Worm (Caenorhabditis elegans) whole organism, early embryonic: ENCODE measurements around the gene T04C12.7.

Source experiments
- B0310.2 ChIP-seq: sonication (generic microtip); optimal IDR thresholded peaks from 2 replicates; lab custom pipeline; 2016; ENCODE audit warnings: mild to moderate bottlenecking, missing genetic modification characterization, missing compliant biosample characterization
- F13C5.2 ChIP-seq: sonication (generic microtip); optimal IDR thresholded peaks from 2 replicates; lab custom pipeline; 2017; ENCODE audit warnings: mild to moderate bottlenecking, missing genetic modification characterization, inconsistent platforms, missing compliant biosample characterization
- aly-1 ChIP-seq: sonication (generic microtip); optimal IDR thresholded peaks from 2 replicates; lab custom pipeline; 2016; ENCODE audit warnings: missing genetic modification characterization, missing compliant biosample characterization
- ama-1 ChIP-seq: fragments of 150-350 bp; optimal IDR thresholded peaks from 2 replicates; lab custom pipeline; 2014
- ceh-13 ChIP-seq: fragments of 200-800 bp; sonication (Bioruptor generic); optimal IDR thresholded peaks from 2 replicates; lab custom pipeline; 2018; ENCODE audit warnings: mild to moderate bottlenecking, missing genetic modification characterization, missing compliant biosample characterization
- ceh-36 ChIP-seq: sonication (generic microtip); optimal IDR thresholded peaks from 2 replicates; lab custom pipeline; 2016; ENCODE audit warnings: missing genetic modification characterization, inconsistent platforms, missing compliant biosample characterization
- ets-7 ChIP-seq: sonication (generic microtip); optimal IDR thresholded peaks from 2 replicates; lab custom pipeline; 2016; ENCODE audit warnings: missing genotype, missing genetic modification characterization, missing compliant biosample characterization
- flt-1 ChIP-seq: fragments of 200-800 bp; sonication (Bioruptor generic); IDR thresholded peaks from 2 replicates; pipeline ENCODE4 v1.3.6; 2022; ENCODE audit warnings: missing genetic modification characterization, missing compliant biosample characterization
- hmbx-1 ChIP-seq: sonication (generic microtip); optimal IDR thresholded peaks from 2 replicates; lab custom pipeline; 2016; ENCODE audit warnings: mild to moderate bottlenecking, missing genetic modification characterization, missing compliant biosample characterization
- hmg-4 ChIP-seq: fragments of 200-800 bp; sonication (Bioruptor generic); optimal IDR thresholded peaks from 2 replicates; lab custom pipeline; 2018; ENCODE audit warnings: mild to moderate bottlenecking, missing genetic modification characterization, missing compliant biosample characterization
- hnd-1 ChIP-seq: sonication (generic microtip); optimal IDR thresholded peaks from 2 replicates; lab custom pipeline; 2016; ENCODE audit warnings: missing genetic modification characterization, missing compliant biosample characterization
- pes-1 ChIP-seq: fragments of 200-800 bp; sonication (Bioruptor generic); IDR thresholded peaks from 2 replicates; pipeline ENCODE4 v1.3.6; 2022; ENCODE audit warnings: missing genetic modification reagents, missing genetic modification characterization, missing compliant biosample characterization
- scrt-1 ChIP-seq: fragments of 200-800 bp; sonication (Bioruptor generic); IDR thresholded peaks from 2 replicates; pipeline ENCODE4 v1.3.6; 2022; ENCODE audit warnings: missing genetic modification characterization, missing compliant biosample characterization
- sea-1 ChIP-seq: fragments of 200-800 bp; sonication (Bioruptor generic); conservative IDR thresholded peaks from 2 replicates; pipeline ENCODE4 v1.3.6; 2022; ENCODE audit warnings: missing genetic modification characterization, missing compliant biosample characterization
- tbx-11 ChIP-seq: fragments of 200-800 bp; sonication (Bioruptor generic); IDR thresholded peaks from 2 replicates; pipeline ENCODE4 v1.3.6; 2022; ENCODE audit warnings: missing genetic modification characterization, missing compliant biosample characterization
- tbx-37 ChIP-seq: fragments of 200-800 bp; sonication (Bioruptor generic); conservative IDR thresholded peaks from 2 replicates; pipeline ENCODE4 v1.3.6; 2022; ENCODE audit warnings: missing genetic modification reagents, missing genetic modification characterization, missing compliant biosample characterization
- tra-4 ChIP-seq: sonication (generic microtip); optimal IDR thresholded peaks from 2 replicates; lab custom pipeline; 2017; ENCODE audit warnings: missing genetic modification characterization, missing compliant biosample characterization

Gene T04C12.7

DNA sequence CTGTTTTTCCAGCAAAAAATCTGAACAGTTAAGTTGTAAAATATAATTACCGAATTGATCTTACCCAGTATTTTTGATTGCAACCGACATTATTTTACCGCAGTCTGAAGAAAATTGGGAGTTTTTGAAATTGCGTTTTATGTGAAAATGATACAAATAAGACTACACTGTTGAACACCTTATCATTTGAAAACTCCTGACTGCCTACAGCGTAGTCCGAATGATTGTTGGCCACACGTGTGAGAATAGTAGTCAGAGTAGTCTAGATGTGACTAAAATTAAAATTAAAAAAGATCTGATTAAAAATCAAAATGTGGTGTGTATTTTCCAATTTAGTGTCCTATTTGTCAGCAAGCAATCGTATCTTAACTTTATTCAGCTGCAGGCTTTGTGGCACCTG is 7.2 kb upstream of the T04C12.7 start, which contains the start of gene dhs-18:
TSS of gene dhs-18 (minus strand) at position 104 of the 400 bp plus-strand sequence.
- TF ChIP-seq tra-4 (tag; lab: Kevin White, UChicago) (no peak), ama-1 (lab: Kevin White, UChicago) (no peak), aly-1 (tag; lab: Kevin White, UChicago) (no peak), B0310.2 (tag; lab: Kevin White, UChicago) (no peak), ets-7 (tag; lab: Kevin White, UChicago) (no peak), hmg-4 (no peak), hnd-1 (tag; lab: Kevin White, UChicago) (no peak), ceh-13 (GFP tag; lab: Kevin White, UChicago) (no peak), F13C5.2 (tag; lab: Kevin White, UChicago) (no peak)

DNA sequence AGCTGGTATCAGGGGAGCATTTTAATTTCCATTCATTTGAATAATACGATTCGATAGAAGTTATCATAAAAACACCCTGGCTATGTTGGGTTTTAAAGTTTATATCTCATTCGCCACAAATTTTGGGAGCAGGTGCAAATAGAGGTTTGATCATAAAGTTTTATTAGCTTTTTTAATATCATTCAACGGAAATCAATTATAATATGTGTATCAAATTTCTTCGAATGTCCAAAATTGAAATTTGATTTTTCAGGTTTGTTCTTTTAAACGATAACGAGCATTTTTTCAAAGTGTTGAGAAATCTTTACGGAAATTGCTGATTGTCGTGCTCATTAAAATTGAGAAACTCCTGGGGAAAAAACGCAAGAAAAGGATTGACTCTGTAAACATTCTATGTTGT is 5.2 kb upstream of the T04C12.7 start, which contains the start of gene srh-74:
TSS of gene srh-74 (minus strand) at position 101 of the 400 bp plus-strand sequence.
- TF ChIP-seq flt-1 (GFP tag; lab: Robert Waterston, UW): no peak
- no peak for TF ChIP-seq tbx-37 (GFP tag; lab: Robert Waterston, UW)
- TF ChIP-seq ceh-13 (GFP tag; lab: Kevin White, UChicago): no peak
- TF ChIP-seq tbx-11 (GFP tag; lab: Robert Waterston, UW): no peak
- no peak for TF ChIP-seq pes-1
- no peak for TF ChIP-seq ceh-36 (tag; lab: Kevin White, UChicago)
- TF ChIP-seq ets-7 (tag; lab: Kevin White, UChicago): no peak
- TF ChIP-seq hmbx-1 (tag; lab: Kevin White, UChicago): no peak
- no peak for TF ChIP-seq F13C5.2 (tag; lab: Kevin White, UChicago)
- no peak for TF ChIP-seq aly-1 (tag; lab: Kevin White, UChicago)
- no peak for TF ChIP-seq tra-4 (tag; lab: Kevin White, UChicago)
- TF ChIP-seq hnd-1 (tag; lab: Kevin White, UChicago): no peak
- no peak for TF ChIP-seq B0310.2 (tag; lab: Kevin White, UChicago)

DNA sequence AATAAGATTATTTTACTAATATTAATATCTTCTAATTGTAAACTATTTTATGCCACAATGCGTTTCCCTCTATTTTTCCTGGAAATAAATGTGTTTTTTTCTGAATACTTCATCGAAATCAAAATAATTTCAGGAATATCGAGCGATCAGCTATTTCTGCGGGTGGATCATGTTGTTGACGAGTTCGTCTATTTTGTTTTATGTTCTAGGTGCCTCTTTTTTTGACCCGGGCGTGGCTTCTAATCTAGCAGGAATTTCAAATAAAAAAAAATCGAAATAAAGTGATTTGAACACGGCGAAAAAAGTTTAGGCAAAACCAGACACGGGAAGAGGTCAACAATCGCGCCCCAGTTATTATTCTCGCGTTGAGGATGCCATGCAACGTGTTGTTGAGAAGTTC is 2.0 kb upstream of the T04C12.7 start, which contains the start of gene T04C12.33:
TSS of gene T04C12.33 (plus strand) at position 301 of the 400 bp plus-strand sequence.
- TF ChIP-seq B0310.2 (tag; lab: Kevin White, UChicago) (no peak), ceh-13 (GFP tag; lab: Kevin White, UChicago) (no peak)

DNA sequence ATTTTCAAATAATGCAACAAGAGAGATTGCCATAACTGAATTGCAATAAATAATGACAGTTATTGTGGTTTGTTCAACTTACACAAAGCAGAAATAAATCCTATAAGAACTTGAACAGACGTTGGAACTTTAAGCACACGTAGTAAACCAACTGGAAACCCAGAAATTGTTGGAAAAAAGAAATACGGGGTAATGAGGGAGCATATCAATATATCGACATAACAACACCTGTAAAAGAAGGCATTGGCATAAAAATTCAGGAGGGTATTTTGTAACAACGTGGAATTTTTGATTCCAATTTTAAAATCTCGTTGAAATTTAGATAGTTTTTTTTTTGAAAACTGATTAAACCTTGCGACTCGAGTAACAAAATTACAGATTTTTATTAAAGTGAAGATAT is 2.6 kb downstream of the T04C12.7 start:
- TF ChIP-seq ets-7 (tag; lab: Kevin White, UChicago) (no peak), ceh-13 (GFP tag; lab: Kevin White, UChicago) (no peak), hmg-4 (no peak), hmbx-1 (tag; lab: Kevin White, UChicago) (no peak), aly-1 (tag; lab: Kevin White, UChicago) (no peak), flt-1 (GFP tag; lab: Robert Waterston, UW) (no peak), F13C5.2 (tag; lab: Kevin White, UChicago) (no peak), scrt-1 (GFP tag; lab: Robert Waterston, UW) (no peak), pes-1 (no peak)

DNA sequence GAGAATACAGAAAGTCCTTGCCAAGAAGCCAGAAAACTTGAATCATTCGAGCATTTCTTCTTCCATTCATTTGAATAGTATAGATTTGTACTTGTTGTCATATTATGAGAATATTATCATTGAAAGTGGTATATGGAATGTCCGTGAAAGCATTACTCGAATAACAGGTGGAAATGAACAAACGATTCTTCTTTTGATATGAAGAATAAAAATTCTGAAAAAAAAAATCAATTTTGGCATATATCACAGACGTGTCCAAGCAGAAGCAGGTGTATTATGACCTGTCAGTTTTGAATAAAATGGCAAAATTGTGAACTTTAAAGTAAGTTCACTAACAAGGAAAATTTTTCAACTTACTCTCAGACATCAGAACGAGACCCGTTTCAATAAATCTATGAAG is 3.1 kb downstream of the T04C12.7 start, which contains the start of gene srh-75:
TSS of gene srh-75 (minus strand) at position 101 of the 400 bp plus-strand sequence.
- TF ChIP-seq ceh-13 (GFP tag; lab: Kevin White, UChicago): no peak
- no peak for TF ChIP-seq hmg-4
- TF ChIP-seq hnd-1 (tag; lab: Kevin White, UChicago): no peak
- TF ChIP-seq tra-4 (tag; lab: Kevin White, UChicago): no peak

DNA sequence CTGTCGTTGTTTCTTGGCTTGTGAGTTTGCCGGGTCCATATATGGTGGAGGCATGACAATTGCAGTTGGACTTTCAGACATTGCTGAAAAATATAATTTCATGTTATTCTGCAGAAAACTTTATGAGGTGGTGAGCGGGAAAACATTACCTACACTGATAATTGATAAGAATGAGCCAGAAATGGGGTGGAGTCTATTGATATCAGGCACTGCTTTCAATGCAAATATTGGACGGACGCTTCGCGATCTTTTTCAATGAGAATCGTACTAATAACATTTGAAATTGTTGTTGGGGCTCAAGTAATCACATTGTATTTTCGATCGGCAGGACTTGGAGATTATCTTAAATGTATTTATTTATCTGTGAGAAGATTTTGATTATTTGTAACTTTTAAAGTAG is 5.3 kb downstream of the T04C12.7 start, which contains the start of gene T04C12.1:
TSS of gene T04C12.1 (minus strand) at position 90 of the 400 bp plus-strand sequence.
- TF ChIP-seq sea-1 (GFP tag; lab: Robert Waterston, UW) (no peak), ama-1 (lab: Kevin White, UChicago) (no peak), scrt-1 (GFP tag; lab: Robert Waterston, UW) (no peak), hnd-1 (tag; lab: Kevin White, UChicago) (no peak), tbx-37 (GFP tag; lab: Robert Waterston, UW) (no peak), tra-4 (tag; lab: Kevin White, UChicago) (no peak), ceh-13 (GFP tag; lab: Kevin White, UChicago) (no peak), pes-1 (no peak), ets-7 (tag; lab: Kevin White, UChicago) (no peak), flt-1 (GFP tag; lab: Robert Waterston, UW) (no peak), B0310.2 (tag; lab: Kevin White, UChicago) (no peak), ceh-36 (tag; lab: Kevin White, UChicago) (no peak)

DNA sequence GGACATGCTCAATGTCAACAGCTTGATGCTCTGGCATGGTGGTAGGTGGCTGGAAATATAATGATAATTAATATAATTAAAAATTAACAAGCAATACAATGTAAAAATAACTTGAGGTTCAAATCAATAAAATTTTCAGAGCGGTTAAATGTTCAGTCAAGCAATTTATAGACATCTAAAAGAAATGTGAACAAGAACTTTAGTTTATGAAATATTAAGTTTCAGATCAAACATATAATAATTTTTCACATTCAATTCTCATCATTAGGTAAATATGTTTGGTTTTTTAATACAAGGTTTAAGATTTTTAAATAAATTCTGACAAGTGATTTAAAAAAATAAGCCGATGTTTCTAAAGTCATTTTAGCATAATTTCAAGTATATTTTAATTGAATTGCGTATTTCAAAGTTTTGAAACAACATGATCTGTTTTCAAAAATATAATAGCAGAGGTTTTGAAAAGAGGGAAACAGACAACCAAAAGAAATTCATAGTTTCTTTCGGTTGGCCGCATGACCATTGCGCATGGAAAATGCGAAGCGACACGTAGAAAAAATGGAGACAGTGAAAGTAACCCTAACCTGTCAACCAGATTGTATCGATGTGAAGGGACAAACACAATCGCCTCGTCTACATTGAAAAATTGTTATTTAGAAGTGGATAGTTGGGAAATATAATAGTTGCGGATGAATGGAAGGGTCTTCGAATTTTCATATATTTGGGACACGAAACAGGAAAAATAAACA is 6.5 kb downstream of the T04C12.7 start, which contains the start of gene T04C12.11:
TSS of gene T04C12.11 (minus strand) at position 51 of the 746 bp plus-strand sequence.
- TF ChIP-seq scrt-1 (GFP tag; lab: Robert Waterston, UW): no peak
- TF ChIP-seq ama-1 (lab: Kevin White, UChicago): no peak

DNA sequence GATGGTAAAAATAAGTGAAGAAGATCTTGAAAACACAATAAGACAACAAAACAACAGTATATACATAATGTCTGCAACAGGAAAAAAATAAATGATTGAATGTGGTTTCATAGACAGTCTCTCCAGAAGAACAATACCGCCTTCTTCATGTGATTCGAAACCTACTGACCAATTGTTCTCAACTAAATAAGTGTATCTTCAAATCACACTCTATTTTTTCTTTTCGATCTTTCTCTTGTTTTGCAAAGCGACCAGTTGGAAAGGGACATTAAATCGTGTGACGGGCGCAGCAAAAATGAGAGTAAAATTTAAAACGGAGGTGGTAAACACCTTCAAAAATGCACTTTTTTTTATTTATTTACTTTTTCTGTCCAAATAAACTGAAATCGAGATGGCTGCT is 8.0 kb downstream of the T04C12.7 start:
- TF ChIP-seq ceh-13 (GFP tag; lab: Kevin White, UChicago) (no peak), scrt-1 (GFP tag; lab: Robert Waterston, UW) (no peak), tbx-37 (GFP tag; lab: Robert Waterston, UW) (no peak), tra-4 (tag; lab: Kevin White, UChicago) (no peak), tbx-11 (GFP tag; lab: Robert Waterston, UW) (no peak), hmbx-1 (tag; lab: Kevin White, UChicago) (no peak), ama-1 (lab: Kevin White, UChicago) (no peak), sea-1 (GFP tag; lab: Robert Waterston, UW) (no peak), ceh-36 (tag; lab: Kevin White, UChicago) (no peak), hmg-4 (no peak), ets-7 (tag; lab: Kevin White, UChicago) (no peak)
